Fruit fly (Drosophila melanogaster) S2 (cell line): ENCODE results near the gene CG32440.

Source experiments
- CG8478 ChIP-seq: fragments of >200 bp; optimal IDR thresholded peaks from 2 replicates; lab custom pipeline; 2018
- CTCF ChIP-seq, 2 experiments: fragments of >200 bp; optimal IDR thresholded peaks; 2 replicates each; lab custom pipeline; 2018

dm6 chr3L:21363926-21364537 lies 4.1 kb downstream of the CG32440 start:
- TF ChIP-seq CG8478 (lab: Kevin White, UChicago) (no peak), CTCF (optimal IDR thresholded peaks at IDR 0.05; lab: Kevin White, UChicago) (no peak)
